Worm (Caenorhabditis elegans) whole organism, L3 larva: ENCODE data around the gene srw-99.

Experiments used
- aly-2 ChIP-seq: fragments of 150-350 bp; optimal IDR thresholded peaks from 2 replicates; lab custom pipeline; 2014; ENCODE audit warnings: missing biosample characterization, missing genetic modification characterization
- egl-27 ChIP-seq: sonication (generic microtip); optimal IDR thresholded peaks from 4 replicates; lab custom pipeline; 2017; ENCODE audit warnings: missing biosample characterization, missing genetic modification reagents, missing genetic modification characterization
- lin-39 ChIP-seq: fragments of 150-350 bp; optimal IDR thresholded peaks from 2 replicates; lab custom pipeline; 2018; ENCODE audit warnings: missing biosample characterization, missing genetic modification reagents, missing genetic modification characterization
- nhr-43 ChIP-seq: sonication (generic microtip); optimal IDR thresholded peaks from 2 replicates; lab custom pipeline; 2016; ENCODE audit warnings: mild to moderate bottlenecking, missing genetic modification characterization, missing compliant biosample characterization; ENCODE audit not compliant: poor library complexity, severe bottlenecking
- unc-62 ChIP-seq: fragments of 150-350 bp; sonication (generic microtip); optimal IDR thresholded peaks from 4 replicates; lab custom pipeline; 2014; ENCODE audit warnings: missing biosample characterization, missing genetic modification reagents, missing genetic modification characterization

- TF ChIP-seq unc-62 (GFP tag; lab: Kevin White, UChicago) (no peak), aly-2 (no peak), egl-27 (no peak), nhr-43 (tag; lab: Kevin White, UChicago) (no peak), lin-39 (tag; lab: Kevin White, UChicago) (no peak)
Measured at ce11 chrV:1678228-1678627, 30.3 kb upstream of the srw-99 start, which contains the start of gene srw-98.
